Worm (Caenorhabditis elegans): ENCODE data around the gene C09F9.2.
"Not testable (repeated sequence)": the region's sequence is repeated elsewhere in the genome, so short reads cannot be mapped to it uniquely, and the experiment has no call there.

Gene C09F9.2

ce11 chrII:14753858-14754750 is 48.8 kb downstream of the C09F9.2 start, which contains the start of the genes tac-1 and Y54E2A.4 (continued):
- no peak for TF ChIP-seq akir-1 (GFP tag; optimal IDR thresholded peaks at IDR 0.05)
- TF ChIP-seq egrh-3 (GFP tag; IDR thresholded peaks at IDR 0.05) = no peak
- TF ChIP-seq C17E4.6 (GFP tag; IDR thresholded peaks at IDR 0.05) = no peak
- no peak for TF ChIP-seq ztf-18 (tag; optimal IDR thresholded peaks at IDR 0.05)
- TF ChIP-seq ama-1 (optimal IDR thresholded peaks at IDR 0.05) = no peak
- TF ChIP-seq ama-1 (GFP tag; optimal IDR thresholded peaks at IDR 0.05) = no peak
- no peak for TF ChIP-seq unc-130 (GFP tag; optimal IDR thresholded peaks at IDR 0.05)
- TF ChIP-seq ekl-4 (GFP tag; IDR thresholded peaks at IDR 0.05) = no peak

DNA sequence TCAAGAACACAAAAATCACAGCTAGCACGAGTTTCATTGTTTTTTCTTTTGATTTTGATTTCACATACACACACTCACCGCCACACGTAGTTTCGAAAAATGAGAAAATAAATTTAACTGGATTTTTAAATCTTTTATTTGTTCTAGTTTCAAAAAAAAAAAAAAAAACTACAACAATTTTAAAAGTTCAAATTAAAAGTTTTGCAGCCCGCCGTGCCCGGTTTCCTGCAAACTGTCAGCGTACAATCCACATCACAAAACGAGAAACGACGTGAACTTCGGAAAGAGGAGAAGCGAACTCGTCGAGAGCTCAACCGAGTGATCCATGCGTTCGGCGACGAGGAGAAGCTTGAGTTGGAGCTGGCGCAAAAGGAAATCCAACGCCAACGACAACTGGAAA is 52.4 kb downstream of the C09F9.2 start, which contains the start of gene Y54E2A.5:
TSS of gene Y54E2A.5 (minus strand) at position 101 of the 400 bp plus-strand sequence.
- no peak for TF ChIP-seq akir-1 (GFP tag; optimal IDR thresholded peaks at IDR 0.05)

ce11 chrII:14762528-14762927 is 57.2 kb downstream of the C09F9.2 start:
- TF ChIP-seq D2030.7 (GFP tag; IDR thresholded peaks at IDR 0.05) (peak; percentile 95), dox-1 (GFP tag; IDR thresholded peaks at IDR 0.05) (peak; percentile 87), ekl-4 (GFP tag; IDR thresholded peaks at IDR 0.05) (peak; percentile 72; the same call in 1 of the 2 replicates), rcor-1 (GFP tag; IDR thresholded peaks at IDR 0.05) (peak; percentile 74), mcd-1 (GFP tag; IDR thresholded peaks at IDR 0.05) (peak; percentile 80), hmg-1.2 (GFP tag; IDR thresholded peaks at IDR 0.05) (0 out of 2 replicates have a peak, but pooled peaks have one; percentile 34), snpc-4 (tag; optimal IDR thresholded peaks at IDR 0.05) (peak in 1 of 4 experiments; percentile 68), egrh-3 (GFP tag; IDR thresholded peaks at IDR 0.05) (peak; percentile 99), ztf-28 (GFP tag; IDR thresholded peaks at IDR 0.05) (peak; percentile 59; the same call in 1 of the 2 replicates), hsf-1 (GFP tag; IDR thresholded peaks at IDR 0.05) (peak; percentile 62; the same call in 1 of the 2 replicates), Y53G8AR.9 (GFP tag; conservative IDR thresholded peaks at IDR 0.05) (peak; percentile 63; the same call in 1 of the 2 replicates), lin-26 (GFP tag; IDR thresholded peaks at IDR 0.05) (peak; percentile 100), F33H1.4 (GFP tag; IDR thresholded peaks at IDR 0.05) (peak; percentile 65), madf-6 (GFP tag; IDR thresholded peaks at IDR 0.05) (peak; percentile 71), Y95B8A.8 (GFP tag; IDR thresholded peaks at IDR 0.05) (peak; percentile 67; the same call in 1 of the 2 replicates), attf-6 (GFP tag; IDR thresholded peaks at IDR 0.05) (peak; percentile 53; the same call in 1 of the 2 replicates), nfyb-1 (GFP tag; IDR thresholded peaks at IDR 0.05) (peak; percentile 74; the same call in 1 of the 2 replicates), pbrm-1 (GFP tag; IDR thresholded peaks at IDR 0.05) (peak; percentile 88)
- TF ChIP-seq snpc-4 (GFP tag; optimal IDR thresholded peaks at IDR 0.05) = not testable (repeated sequence)

Measured in whole organism, young adult.